Worm (Caenorhabditis elegans) whole organism, L4 larva: ENCODE results near the gene Y39A1A.3.
A peak's percentile ranks its signal among the peaks of the same experiment; 100 is the strongest.

Experiments
- F10B5.3 ChIP-seq: sonication (generic microtip); optimal IDR thresholded peaks from 2 replicates; lab custom pipeline; 2016; ENCODE audit warnings: mild to moderate bottlenecking, missing genetic modification characterization, missing compliant biosample characterization
- fos-1 ChIP-seq: fragments of 150-350 bp; optimal IDR thresholded peaks from 2 replicates; lab custom pipeline; 2014; ENCODE audit warnings: missing biosample characterization, missing genetic modification characterization
- lsy-2 ChIP-seq, 2 experiments: fragments of 150-350 bp in 1 of 2; sonication (generic microtip) in 1 of 2; optimal IDR thresholded peaks; 2 replicates each; lab custom pipeline; 2014 to 2017; ENCODE audit warnings: missing biosample characterization in 2 of 2, missing genetic modification characterization in 2 of 2

ce11 chrIII:10565926-10566325 lies 30.4 kb downstream of the Y39A1A.3 start, which contains the start of gene acdh-11:
- TF ChIP-seq F10B5.3 (no peak), lsy-2 (tag; optimal IDR thresholded peaks at IDR 0.05; lab: Kevin White, UChicago) (peak in 1 of 2 experiments; percentile 51), fos-1 (no peak)
